Fruit fly (Drosophila melanogaster): ENCODE results near the gene CG17361.

The CG17361 gene

DNA sequence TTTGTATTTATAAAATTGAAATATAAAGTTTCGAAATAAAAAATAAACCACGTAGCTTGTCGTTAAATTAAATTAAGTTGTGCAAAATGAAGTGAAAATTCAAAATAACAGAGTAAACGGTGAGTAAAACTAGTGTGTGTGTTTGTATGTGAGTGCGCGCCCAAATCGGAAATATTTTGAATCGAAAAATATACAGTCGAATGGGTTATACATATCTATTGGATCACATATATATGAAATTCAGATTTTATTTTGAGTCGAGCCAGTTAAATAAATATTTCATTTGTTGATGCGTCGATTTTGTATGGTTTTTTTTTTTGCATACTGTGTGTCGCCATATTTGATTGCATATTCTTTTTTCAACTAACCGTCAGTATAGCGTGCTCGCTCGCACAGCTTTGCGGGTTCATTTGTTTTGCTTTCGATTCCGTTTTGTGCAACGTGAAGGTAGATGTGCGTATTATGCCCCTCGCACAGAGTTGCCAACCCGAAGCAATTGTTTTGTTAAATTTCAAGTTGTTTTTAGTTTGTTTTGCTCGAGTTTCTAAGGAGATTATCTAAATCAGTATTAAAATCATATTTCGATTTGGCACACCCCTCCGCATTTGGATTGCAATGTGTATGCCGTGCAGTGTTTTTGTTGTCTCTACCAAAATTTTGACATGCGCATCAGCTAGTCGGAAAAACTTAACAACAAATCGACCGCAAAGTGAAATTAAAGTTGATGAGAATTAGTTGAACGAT lies 6.5 kb downstream of the CG17361 start:
- TF ChIP-seq net (GFP tag; optimal IDR thresholded peaks at IDR 0.05) (no peak), Eip75B (GFP tag; optimal IDR thresholded peaks at IDR 0.05) (peak; percentile 41), CG15336 (GFP tag; IDR thresholded peaks at IDR 0.05) (no peak; the same call in 1 of the 2 replicates), Hr4 (GFP tag; optimal IDR thresholded peaks at IDR 0.05) (no peak), cyc (GFP tag; optimal IDR thresholded peaks at IDR 0.05) (no peak), fkh (GFP tag; optimal IDR thresholded peaks at IDR 0.05) (peak; percentile 30), CG8119 (GFP tag; IDR thresholded peaks at IDR 0.05) (no peak), spab (GFP tag; optimal IDR thresholded peaks at IDR 0.05) (peak; percentile 8), fd59A (GFP tag; optimal IDR thresholded peaks at IDR 0.05) (no peak), CG11294 (GFP tag; IDR thresholded peaks at IDR 0.05) (no peak), CG6276 (GFP tag; optimal IDR thresholded peaks at IDR 0.05) (no peak), CG10631 (GFP tag; optimal IDR thresholded peaks at IDR 0.05) (no peak), CG7368 (GFP tag; optimal IDR thresholded peaks at IDR 0.05) (no peak), CG16779 (tag; optimal IDR thresholded peaks at IDR 0.05) (peak; percentile 1), CG32006 (GFP tag; optimal IDR thresholded peaks at IDR 0.05) (peak; percentile 14), Ets96B (tag; optimal IDR thresholded peaks at IDR 0.05) (peak; percentile 31), Blimp-1 (GFP tag; optimal IDR thresholded peaks at IDR 0.05) (no peak), achi (GFP tag; optimal IDR thresholded peaks at IDR 0.05) (no peak), Sox15 (GFP tag; optimal IDR thresholded peaks at IDR 0.05) (no peak), CG11762 (GFP tag; optimal IDR thresholded peaks at IDR 0.05; ENCODE audit: insufficient read depth) (no peak), Lpt (GFP tag; optimal IDR thresholded peaks at IDR 0.05) (no peak), lz (GFP tag; optimal IDR thresholded peaks at IDR 0.05) (peak; percentile 23), Sox102F (GFP tag; optimal IDR thresholded peaks at IDR 0.05) (no peak), Smox (GFP tag; optimal IDR thresholded peaks at IDR 0.05) (peak; percentile 4), CG6854 (GFP tag; optimal IDR thresholded peaks at IDR 0.05) (no peak), CG1621 (tag; optimal IDR thresholded peaks at IDR 0.05) (peak; percentile 34), CG4318 (GFP tag; optimal IDR thresholded peaks at IDR 0.05) (no peak), CG6792 (GFP tag; optimal IDR thresholded peaks at IDR 0.05) (no peak), CG6163 (GFP tag; IDR thresholded peaks at IDR 0.05) (peak; percentile 75), CG9139 (GFP tag; optimal IDR thresholded peaks at IDR 0.05) (no peak), Gug (GFP tag; IDR thresholded peaks at IDR 0.05) (no peak), dsx (GFP tag; optimal IDR thresholded peaks at IDR 0.05; ENCODE audit: poor library complexity, severe bottlenecking) (no peak), svp (GFP tag) (no peak), esn (GFP tag; optimal IDR thresholded peaks at IDR 0.05) (peak; percentile 52), acj6 (GFP tag; optimal IDR thresholded peaks at IDR 0.05) (no peak), Hr38 (GFP tag; optimal IDR thresholded peaks at IDR 0.05) (no peak), salr (GFP tag; optimal IDR thresholded peaks at IDR 0.05) (no peak), dac (GFP tag; optimal IDR thresholded peaks at IDR 0.05) (peak; percentile 45), CG6808 (GFP tag; optimal IDR thresholded peaks at IDR 0.05) (peak; percentile 36), Ets21C (GFP tag; optimal IDR thresholded peaks at IDR 0.05) (no peak), vri (GFP tag; optimal IDR thresholded peaks at IDR 0.05) (no peak), pdm3 (GFP tag; optimal IDR thresholded peaks at IDR 0.05) (peak; percentile 15), eg (GFP tag; IDR thresholded peaks at IDR 0.05) (peak; percentile 63; the same call in 2 of the 3 replicates), topi (GFP tag; optimal IDR thresholded peaks at IDR 0.05) (peak; percentile 16), Eip93F (GFP tag; optimal IDR thresholded peaks at IDR 0.05) (no peak), OdsH (GFP tag; optimal IDR thresholded peaks at IDR 0.05) (no peak), Sox14 (GFP tag; optimal IDR thresholded peaks at IDR 0.05) (peak; percentile 47), CG10669 (GFP tag; optimal IDR thresholded peaks at IDR 0.05) (peak; percentile 37), ss (GFP tag; optimal IDR thresholded peaks at IDR 0.05) (peak in 1 of 2 experiments; percentile 55), fd85E (GFP tag; optimal IDR thresholded peaks at IDR 0.05) (no peak), CG8319 (GFP tag; optimal IDR thresholded peaks at IDR 0.05) (no peak)

Measured in whole organism, prepupa.